Worm (Caenorhabditis elegans) whole organism, L4 larva: ENCODE data around the gene F58A4.2.

Source experiments
- F37D6.2 ChIP-seq: sonication (generic microtip); optimal IDR thresholded peaks from 2 replicates; lab custom pipeline; 2016; ENCODE audit warnings: mild to moderate bottlenecking, missing genetic modification characterization, missing compliant biosample characterization
- R02D3.7 ChIP-seq: fragments of 150-350 bp; sonication (generic microtip); optimal IDR thresholded peaks from 3 replicates; lab custom pipeline; 2014; ENCODE audit warnings: missing biosample characterization, missing genetic modification characterization
- Y5F2A.4 ChIP-seq: fragments of 200-800 bp; sonication (Bioruptor generic); optimal IDR thresholded peaks from 2 replicates; lab custom pipeline; 2018; ENCODE audit warnings: mild to moderate bottlenecking, missing genetic modification characterization, missing compliant biosample characterization
- aha-1 ChIP-seq: fragments of 150-350 bp; peaks from one replicate; lab custom pipeline; 2014; ENCODE audit warnings: missing biosample characterization, missing genetic modification characterization
- fos-1 ChIP-seq: fragments of 150-350 bp; optimal IDR thresholded peaks from 2 replicates; lab custom pipeline; 2014; ENCODE audit warnings: missing biosample characterization, missing genetic modification characterization
- mes-2 ChIP-seq: sonication (generic microtip); optimal IDR thresholded peaks from 2 replicates; lab custom pipeline; 2016; ENCODE audit warnings: missing genotype, mild to moderate bottlenecking, missing genetic modification characterization, missing compliant biosample characterization; ENCODE audit not compliant: poor library complexity, severe bottlenecking
- nhr-25 ChIP-seq: sonication (generic microtip); optimal IDR thresholded peaks from 2 replicates; lab custom pipeline; 2017; ENCODE audit warnings: missing genetic modification characterization, mild to moderate bottlenecking, missing compliant biosample characterization, antibody characterized with exemption, moderate library complexity, borderline replicate concordance; ENCODE audit not compliant: insufficient read depth
- pqm-1 ChIP-seq: sonication (generic microtip); optimal IDR thresholded peaks from 2 replicates; lab custom pipeline; 2017; ENCODE audit warnings: missing biosample characterization, missing genetic modification characterization
- spr-1 ChIP-seq: sonication (generic microtip); optimal IDR thresholded peaks from 2 replicates; lab custom pipeline; 2016; ENCODE audit warnings: mild to moderate bottlenecking, missing genetic modification characterization, missing compliant biosample characterization
- unc-62 ChIP-seq, 3 experiments: fragments of 150-350 bp in 1 of 3; sonication (generic microtip); optimal IDR thresholded peaks in 2 of 3; peaks in 1 of 3; 1 replicate in 1 of 3; 2 replicates in 2 of 3; lab custom pipeline; 2014 to 2017; ENCODE audit warnings: missing biosample characterization in 3 of 3, missing genetic modification characterization in 3 of 3, missing genetic modification reagents in 3 of 3, missing genotype in 1 of 3
- zfp-3 ChIP-seq: fragments of 200-800 bp; sonication (Bioruptor generic); conservative IDR thresholded peaks from 2 replicates; pipeline ENCODE4 v1.3.6; 2022; ENCODE audit warnings: missing genetic modification reagents, missing genetic modification characterization, missing compliant biosample characterization
- ztf-11 ChIP-seq: fragments of 150-350 bp; optimal IDR thresholded peaks from 2 replicates; lab custom pipeline; 2014; ENCODE audit warnings: missing biosample characterization, missing genetic modification characterization

DNA sequence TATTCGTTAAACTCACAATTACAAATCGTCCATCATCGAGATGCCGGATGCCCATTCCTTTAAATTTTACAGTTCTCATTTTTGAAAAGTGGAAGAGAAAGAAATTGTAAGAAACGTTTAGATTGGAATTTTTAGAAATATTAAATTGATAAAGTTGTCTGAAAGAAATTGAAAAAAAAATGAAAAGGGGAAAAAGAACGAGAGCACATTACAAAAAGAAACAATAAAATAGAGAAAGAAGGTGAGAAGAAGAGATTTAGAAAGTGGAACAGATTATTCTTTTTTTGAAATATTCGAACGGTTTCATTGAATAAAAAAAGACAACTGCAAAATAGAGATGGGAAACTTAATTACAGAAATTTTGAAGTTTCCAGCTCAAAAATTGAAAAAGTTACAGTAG is 39.4 kb downstream of the F58A4.2 start, which contains the start of gene C48B4.8:
- TF ChIP-seq Y5F2A.4 (no peak), aha-1 (no peak), zfp-3 (no peak), nhr-25 (tag; lab: Kevin White, UChicago) (no peak), fos-1 (tag; lab: Kevin White, UChicago) (no peak), R02D3.7 (no peak), mes-2 (tag; lab: Kevin White, UChicago) (no peak), unc-62 (GFP tag; optimal IDR thresholded peaks at IDR 0.05 in 1 of 2; lab: Kevin White, UChicago) (no peak), unc-62 (tag; optimal IDR thresholded peaks at IDR 0.05; lab: Kevin White, UChicago) (no peak), ztf-11 (no peak), spr-1 (tag; lab: Kevin White, UChicago) (no peak), F37D6.2 (no peak), pqm-1 (tag; lab: Kevin White, UChicago) (no peak)
